Fruit fly (Drosophila melanogaster) whole organism, embryonic: Measurements from ENCODE around the gene Adat1.

Experiments
- BEAF-32 ChIP-seq: fragments of 200-800 bp; sonication (Bioruptor generic); optimal IDR thresholded peaks from 3 replicates; lab custom pipeline; 2017; ENCODE audit warnings: missing biosample characterization, missing genetic modification characterization, mild to moderate bottlenecking, moderate library complexity, missing genetic modification reagents
- Blimp-1 ChIP-seq: fragments of 200-800 bp; sonication (Bioruptor generic); optimal IDR thresholded peaks from 3 replicates; lab custom pipeline; 2018; ENCODE audit warnings: missing biosample characterization, missing genetic modification characterization, mild to moderate bottlenecking, moderate library complexity, missing genetic modification reagents
- CG10209 ChIP-seq: fragments of 200-800 bp; sonication (Bioruptor generic); optimal IDR thresholded peaks from 3 replicates; lab custom pipeline; 2017; ENCODE audit warnings: missing biosample characterization, mild to moderate bottlenecking, missing genetic modification characterization, missing genetic modification reagents
- CG10274 ChIP-seq: fragments of 200-800 bp; sonication (Bioruptor generic); optimal IDR thresholded peaks from 3 replicates; lab custom pipeline; 2017; ENCODE audit warnings: missing biosample characterization, mild to moderate bottlenecking, missing genetic modification characterization
- CG12104 ChIP-seq: fragments of 200-800 bp; sonication (Bioruptor generic); optimal IDR thresholded peaks from 3 replicates; lab custom pipeline; 2016; ENCODE audit warnings: missing biosample characterization, missing genetic modification characterization
- CG13287 ChIP-seq: fragments of 200-800 bp; sonication (Bioruptor generic); IDR thresholded peaks from 2 replicates; pipeline ENCODE4 v1.3.6; 2022; ENCODE audit warnings: missing biosample characterization, missing genetic modification characterization; ENCODE audit not compliant: partially characterized antibody
- CG13296 ChIP-seq: fragments of 200-800 bp; sonication (Bioruptor generic); optimal IDR thresholded peaks from 3 replicates; lab custom pipeline; 2018; ENCODE audit warnings: missing biosample characterization, mild to moderate bottlenecking, missing genetic modification characterization
- CG15269 ChIP-seq: fragments of 200-800 bp; sonication (Bioruptor generic); optimal IDR thresholded peaks from 2 replicates; lab custom pipeline; 2018; ENCODE audit warnings: missing biosample characterization, mild to moderate bottlenecking, missing genetic modification characterization, moderate library complexity
- CG1602 ChIP-seq: fragments of 200-800 bp; sonication (Bioruptor generic); optimal IDR thresholded peaks from 3 replicates; lab custom pipeline; 2016; ENCODE audit warnings: missing biosample characterization, missing genetic modification characterization
- CG1647 ChIP-seq: fragments of 200-800 bp; sonication (Bioruptor generic); optimal IDR thresholded peaks from 3 replicates; lab custom pipeline; 2016; ENCODE audit warnings: missing biosample characterization, missing genetic modification characterization
- CG17361 ChIP-seq: fragments of 200-800 bp; sonication (Bioruptor generic); IDR thresholded peaks from 3 replicates; pipeline ENCODE4 v1.3.6; 2022; ENCODE audit warnings: missing biosample characterization, missing genetic modification characterization
- CG18476 ChIP-seq: fragments of 200-800 bp; sonication (Bioruptor generic); optimal IDR thresholded peaks from 2 replicates; lab custom pipeline; 2016; ENCODE audit warnings: missing biosample characterization, mild to moderate bottlenecking, missing genetic modification characterization
- CG18619 ChIP-seq: fragments of 200-800 bp; sonication (Bioruptor generic); optimal IDR thresholded peaks from 3 replicates; lab custom pipeline; 2017; ENCODE audit warnings: missing biosample characterization, mild to moderate bottlenecking, missing genetic modification characterization
- CG2116 ChIP-seq: fragments of 200-800 bp; sonication (Bioruptor generic); optimal IDR thresholded peaks from 3 replicates; lab custom pipeline; 2018; ENCODE audit warnings: missing biosample characterization, mild to moderate bottlenecking, missing genetic modification characterization
- CG30020 ChIP-seq: fragments of 200-800 bp; optimal IDR thresholded peaks from 2 replicates; lab custom pipeline; 2019; ENCODE audit warnings: missing biosample characterization, mild to moderate bottlenecking, missing genetic modification characterization, moderate library complexity
- CG31388 ChIP-seq: fragments of 200-800 bp; sonication (Bioruptor generic); optimal IDR thresholded peaks from 2 replicates; lab custom pipeline; 2016; ENCODE audit warnings: missing biosample characterization, missing genetic modification characterization
- CG3847 ChIP-seq: fragments of 200-800 bp; sonication (Bioruptor generic); IDR thresholded peaks from 2 replicates; pipeline ENCODE4 v1.3.6; 2022; ENCODE audit warnings: missing biosample characterization, missing genetic modification characterization
- CG43689 ChIP-seq: fragments of 200-800 bp; sonication (Bioruptor generic); IDR thresholded peaks from 2 replicates; pipeline ENCODE4 v1.3.6; 2022; ENCODE audit warnings: missing biosample characterization, missing genetic modification characterization
- CG6175 ChIP-seq: fragments of 200-800 bp; sonication (Bioruptor generic); IDR thresholded peaks from 3 replicates; pipeline ENCODE4 v1.3.6; 2022; ENCODE audit warnings: missing biosample characterization, missing genetic modification characterization
- CG7839 ChIP-seq: fragments of 200-800 bp; sonication (Bioruptor generic); optimal IDR thresholded peaks from 3 replicates; lab custom pipeline; 2018; ENCODE audit warnings: missing biosample characterization, mild to moderate bottlenecking, missing genetic modification characterization, moderate library complexity
- Dad ChIP-seq: fragments of 200-800 bp; sonication (Bioruptor generic); optimal IDR thresholded peaks from 3 replicates; lab custom pipeline; 2016; ENCODE audit warnings: missing biosample characterization, missing genetic modification characterization
- Dek ChIP-seq: fragments of 200-800 bp; sonication (Bioruptor generic); optimal IDR thresholded peaks from 3 replicates; lab custom pipeline; 2019; ENCODE audit warnings: missing biosample characterization, mild to moderate bottlenecking, missing genetic modification characterization, moderate library complexity
- E2f1 ChIP-seq: fragments of 200-800 bp; sonication (Bioruptor generic); IDR thresholded peaks from 2 replicates; pipeline ENCODE4 v1.3.6; 2022; ENCODE audit warnings: missing biosample characterization, missing genetic modification characterization
- E2f2 ChIP-seq: fragments of 200-800 bp; sonication (Bioruptor generic); IDR thresholded peaks from 2 replicates; pipeline ENCODE4 v1.3.6; 2022; ENCODE audit warnings: missing biosample characterization, missing genetic modification characterization
- Eip74EF ChIP-seq, 2 experiments: fragments of 200-800 bp in 1 of 2; fragments of >200 bp in 1 of 2; sonication (Bioruptor generic) in 1 of 2; optimal IDR thresholded peaks; 2 replicates each; lab custom pipeline; 2017 to 2019; ENCODE audit warnings: missing biosample characterization in 2 of 2, missing genetic modification characterization in 2 of 2, mild to moderate bottlenecking in 1 of 2, moderate library complexity in 1 of 2
- Mes4 ChIP-seq: fragments of 200-800 bp; sonication (Bioruptor generic); optimal IDR thresholded peaks from 2 replicates; lab custom pipeline; 2016; ENCODE audit warnings: missing biosample characterization, missing genetic modification characterization
- NC2α ChIP-seq: fragments of 200-800 bp; sonication (Bioruptor generic); optimal IDR thresholded peaks from 2 replicates; lab custom pipeline; 2016; ENCODE audit warnings: missing biosample characterization, missing genetic modification characterization
- NK7.1 ChIP-seq: fragments of 200-800 bp; sonication (Bioruptor generic); optimal IDR thresholded peaks from 3 replicates; lab custom pipeline; 2016; ENCODE audit warnings: missing biosample characterization, missing genetic modification characterization
- PHDP ChIP-seq: fragments of 200-800 bp; sonication (Bioruptor generic); optimal IDR thresholded peaks from 3 replicates; lab custom pipeline; 2018; ENCODE audit warnings: missing biosample characterization, mild to moderate bottlenecking, missing genetic modification characterization, moderate library complexity
- Pdp1 ChIP-seq, 2 experiments: fragments of 200-800 bp; sonication (Bioruptor generic); optimal IDR thresholded peaks; 3 replicates each; lab custom pipeline; 2016; ENCODE audit warnings: missing biosample characterization in 2 of 2, missing genetic modification characterization in 2 of 2, mild to moderate bottlenecking in 1 of 2, moderate library complexity in 1 of 2
- Poxn ChIP-seq: fragments of 200-800 bp; sonication (Bioruptor generic); IDR thresholded peaks from 2 replicates; pipeline ENCODE4 v1.3.6; 2022; ENCODE audit warnings: missing biosample characterization, missing genetic modification characterization
- Sox102F ChIP-seq: fragments of 200-800 bp; sonication (Bioruptor generic); optimal IDR thresholded peaks from 2 replicates; lab custom pipeline; 2018; ENCODE audit warnings: missing biosample characterization, mild to moderate bottlenecking, missing genetic modification characterization, moderate library complexity
- Ssrp ChIP-seq: fragments of 200-800 bp; sonication (Bioruptor generic); optimal IDR thresholded peaks from 2 replicates; lab custom pipeline; 2018; ENCODE audit warnings: missing biosample characterization, mild to moderate bottlenecking, missing genetic modification characterization, moderate library complexity
- TFAM ChIP-seq: fragments of 200-800 bp; sonication (Bioruptor generic); optimal IDR thresholded peaks from 2 replicates; lab custom pipeline; 2017; ENCODE audit warnings: missing biosample characterization, missing genetic modification characterization, inconsistent platforms
- Taf1 ChIP-seq: fragments of 200-800 bp; sonication (Bioruptor generic); IDR thresholded peaks from 2 replicates; pipeline ENCODE4 v1.3.6; 2022; ENCODE audit warnings: missing biosample characterization, missing genetic modification characterization
- aop ChIP-seq: fragments of 200-800 bp; sonication (Bioruptor generic); IDR thresholded peaks from 2 replicates; pipeline ENCODE4 v1.3.6; 2022; ENCODE audit warnings: missing biosample characterization, missing genetic modification characterization
- chn ChIP-seq: fragments of 200-800 bp; sonication (Bioruptor generic); optimal IDR thresholded peaks from 2 replicates; lab custom pipeline; 2016; ENCODE audit warnings: missing biosample characterization, missing genetic modification characterization
- fd102C ChIP-seq: fragments of 200-800 bp; sonication (Bioruptor generic); optimal IDR thresholded peaks from 2 replicates; lab custom pipeline; 2018; ENCODE audit warnings: missing biosample characterization, mild to moderate bottlenecking, missing genetic modification characterization, moderate library complexity
- gem ChIP-seq: fragments of 200-800 bp; sonication (Bioruptor generic); optimal IDR thresholded peaks from 2 replicates; lab custom pipeline; 2019; ENCODE audit warnings: missing biosample characterization, mild to moderate bottlenecking, missing genetic modification characterization, moderate library complexity
- gro ChIP-seq: fragments of 200-800 bp; sonication (Bioruptor generic); optimal IDR thresholded peaks from 2 replicates; lab custom pipeline; 2016; ENCODE audit warnings: missing biosample characterization, missing genetic modification characterization
- inv ChIP-seq: fragments of 200-800 bp; sonication (Bioruptor generic); IDR thresholded peaks from 2 replicates; pipeline ENCODE4 v1.3.6; 2022; ENCODE audit warnings: missing biosample characterization, missing genetic modification characterization; ENCODE audit not compliant: partially characterized antibody
- kay ChIP-seq: fragments of 200-800 bp; sonication (Bioruptor generic); optimal IDR thresholded peaks from 2 replicates; lab custom pipeline; 2016; ENCODE audit warnings: missing biosample characterization, missing genetic modification characterization
- nau ChIP-seq: fragments of 200-800 bp; sonication (Bioruptor generic); optimal IDR thresholded peaks from 3 replicates; lab custom pipeline; 2017; ENCODE audit warnings: missing biosample characterization, mild to moderate bottlenecking, missing genetic modification characterization, missing genetic modification reagents
- nerfin-1 ChIP-seq: fragments of 200-800 bp; sonication (Bioruptor generic); optimal IDR thresholded peaks from 3 replicates; lab custom pipeline; 2019; ENCODE audit warnings: missing biosample characterization, mild to moderate bottlenecking, missing genetic modification characterization, moderate library complexity
- rib ChIP-seq: fragments of 200-800 bp; sonication (Bioruptor generic); IDR thresholded peaks from 2 replicates; pipeline ENCODE4 v1.3.6; 2022; ENCODE audit warnings: missing biosample characterization, missing genetic modification characterization
- sc ChIP-seq, 3 experiments: fragments of >200 bp in 2 of 3; fragments of 200-800 bp in 1 of 3; sonication (Bioruptor generic) in 1 of 3; optimal IDR thresholded peaks; 2 replicates in 2 of 3; 3 replicates in 1 of 3; lab custom pipeline; 2017; ENCODE audit warnings: mild to moderate bottlenecking in 1 of 3, missing biosample characterization in 1 of 3, missing genetic modification characterization in 1 of 3, missing genetic modification reagents in 1 of 3
- ssp ChIP-seq: fragments of 200-800 bp; sonication (Bioruptor generic); IDR thresholded peaks from 2 replicates; pipeline ENCODE4 v1.3.6; 2022; ENCODE audit warnings: missing biosample characterization, missing genetic modification characterization
- tgo ChIP-seq: fragments of 200-800 bp; sonication (Bioruptor generic); IDR thresholded peaks from 3 replicates; pipeline ENCODE4 v1.3.6; 2022; ENCODE audit warnings: missing biosample characterization, missing genetic modification characterization
- z ChIP-seq: fragments of 200-800 bp; sonication (Bioruptor generic); IDR thresholded peaks from 3 replicates; pipeline ENCODE4 v1.3.6; 2022; ENCODE audit warnings: missing biosample characterization, missing genetic modification characterization

Gene Adat1

DNA sequence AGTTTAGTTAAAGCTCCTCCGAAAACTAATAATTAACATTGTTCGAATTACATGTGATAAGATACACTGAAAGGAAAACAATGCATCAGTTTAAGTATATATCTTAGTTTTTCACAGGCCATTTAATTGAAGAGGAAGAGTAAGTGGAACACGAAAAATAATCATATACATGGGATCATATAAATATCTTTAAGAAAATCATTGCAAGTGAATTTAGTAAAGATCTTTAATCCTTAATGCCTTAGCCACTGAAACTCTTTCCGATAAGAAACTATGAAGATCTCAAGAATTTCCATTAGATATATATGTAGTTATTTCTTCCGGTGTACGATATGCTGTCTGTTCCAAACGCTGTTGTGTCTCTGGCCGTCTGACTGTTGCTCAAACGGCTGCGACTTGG is 32.6 kb downstream of the Adat1 start (continued):
- TF ChIP-seq CG1602 (peak; percentile 53), Dek (tag; lab: Kevin White, UChicago) (peak; percentile 54), CG1647 (GFP tag; lab: Kevin White, UChicago) (peak; percentile 11), CG2116 (GFP tag; lab: Kevin White, UChicago) (peak; percentile 29), E2f2 (GFP tag; lab: Robert Waterston, UW) (peak; percentile 38; the same call in 1 of the 2 replicates), ssp (peak; percentile 41; the same call in 1 of the 2 replicates), BEAF-32 (GFP tag; lab: Kevin White, UChicago) (no peak), NC2α (no peak), CG18476 (GFP tag; lab: Kevin White, UChicago) (peak; percentile 54), kay (GFP tag; lab: Kevin White, UChicago) (peak; percentile 23), E2f1 (GFP tag; lab: Robert Waterston, UW) (peak; percentile 53), CG3847 (GFP tag; lab: Robert Waterston, UW) (peak; percentile 70), Pdp1 (GFP tag; optimal IDR thresholded peaks at IDR 0.05; lab: Kevin White, UChicago) (peak; percentile 39 to 54), CG15269 (tag; lab: Kevin White, UChicago) (peak; percentile 77), sc (optimal IDR thresholded peaks at IDR 0.05; lab: Kevin White, UChicago) (no peak), sc (GFP tag; optimal IDR thresholded peaks at IDR 0.05; lab: Kevin White, UChicago) (peak; percentile 36), chn (GFP tag; lab: Kevin White, UChicago) (peak; percentile 18), CG43689 (0 out of 2 replicates have a peak, but pooled peaks have one; percentile 14), Eip74EF (GFP tag; optimal IDR thresholded peaks at IDR 0.05; lab: Kevin White, UChicago) (peak in 1 of 2 experiments; percentile 66), CG13296 (GFP tag; lab: Kevin White, UChicago) (peak; percentile 18), PHDP (tag; lab: Kevin White, UChicago) (peak; percentile 80), CG30020 (tag; lab: Kevin White, UChicago) (no peak), gro (GFP tag; lab: Kevin White, UChicago) (peak; percentile 62), CG10209 (GFP tag; lab: Kevin White, UChicago) (peak; percentile 73), nau (GFP tag; lab: Kevin White, UChicago) (no peak), TFAM (GFP tag; lab: Kevin White, UChicago) (no peak), CG13287 (GFP tag; lab: Robert Waterston, UW) (no peak), CG18619 (GFP tag; lab: Kevin White, UChicago) (peak; percentile 19), NK7.1 (no peak), aop (GFP tag; lab: Robert Waterston, UW) (no peak), z (GFP tag; lab: Robert Waterston, UW) (no peak), Poxn (no peak; the same call in 1 of the 2 replicates), CG7839 (tag; lab: Kevin White, UChicago) (peak; percentile 82), CG6175 (GFP tag; lab: Robert Waterston, UW) (no peak), nerfin-1 (tag; lab: Kevin White, UChicago) (no peak), inv (GFP tag; lab: Robert Waterston, UW) (no peak), CG12104 (GFP tag; lab: Kevin White, UChicago) (peak; percentile 51), Ssrp (tag; lab: Kevin White, UChicago) (peak; percentile 66), Mes4 (GFP tag; lab: Kevin White, UChicago) (peak; percentile 6), CG10274 (no peak), fd102C (no peak), CG17361 (GFP tag; lab: Robert Waterston, UW) (peak; percentile 65), Blimp-1 (GFP tag; lab: Kevin White, UChicago) (no peak), rib (GFP tag; lab: Robert Waterston, UW) (no peak), Dad (GFP tag; lab: Kevin White, UChicago) (peak; percentile 43), CG31388 (no peak), tgo (GFP tag; lab: Robert Waterston, UW) (0 out of 3 replicates have a peak, but pooled peaks have one; percentile 24), Taf1 (peak; percentile 46; the same call in 1 of the 2 replicates), gem (tag; lab: Kevin White, UChicago) (peak; percentile 85), Sox102F (GFP tag; lab: Kevin White, UChicago) (peak; percentile 80)
